Fruit fly (Drosophila melanogaster) whole organism, embryonic: Measurements from ENCODE around the gene nompB.

ENCODE experiments used
- B-H1 ChIP-seq: fragments of 200-800 bp; sonication (Bioruptor generic); IDR thresholded peaks from 3 replicates; pipeline ENCODE4 v1.3.6; 2022; ENCODE audit warnings: missing biosample characterization, missing genetic modification characterization
- CG1024 ChIP-seq: fragments of 200-800 bp; sonication (Bioruptor generic); IDR thresholded peaks from 2 replicates; pipeline ENCODE4 v1.3.6; 2022; ENCODE audit warnings: missing biosample characterization, missing genetic modification characterization
- CG10274 ChIP-seq: fragments of 200-800 bp; sonication (Bioruptor generic); optimal IDR thresholded peaks from 3 replicates; lab custom pipeline; 2017; ENCODE audit warnings: missing biosample characterization, mild to moderate bottlenecking, missing genetic modification characterization
- CG10565 ChIP-seq: fragments of 200-800 bp; sonication (Bioruptor generic); optimal IDR thresholded peaks from 3 replicates; lab custom pipeline; 2016; ENCODE audit warnings: missing biosample characterization, mild to moderate bottlenecking, missing genetic modification characterization
- CG13424 ChIP-seq: fragments of 200-800 bp; sonication (Bioruptor generic); optimal IDR thresholded peaks from 2 replicates; lab custom pipeline; 2019; ENCODE audit warnings: missing biosample characterization, mild to moderate bottlenecking, missing genetic modification characterization, moderate library complexity
- CG14667 ChIP-seq: fragments of 200-800 bp; sonication (Bioruptor generic); IDR thresholded peaks from 2 replicates; pipeline ENCODE4 v1.3.6; 2022; ENCODE audit warnings: missing biosample characterization, missing genetic modification characterization
- CG15073 ChIP-seq: fragments of 200-800 bp; sonication (Bioruptor generic); optimal IDR thresholded peaks from 2 replicates; lab custom pipeline; 2016; ENCODE audit warnings: missing biosample characterization, missing genetic modification characterization
- CG15269 ChIP-seq: fragments of 200-800 bp; sonication (Bioruptor generic); optimal IDR thresholded peaks from 2 replicates; lab custom pipeline; 2018; ENCODE audit warnings: missing biosample characterization, mild to moderate bottlenecking, missing genetic modification characterization, moderate library complexity
- CG1529 ChIP-seq: fragments of 200-800 bp; sonication (Bioruptor generic); optimal IDR thresholded peaks from 3 replicates; lab custom pipeline; 2018; ENCODE audit warnings: missing biosample characterization, missing genetic modification characterization
- CG18619 ChIP-seq: fragments of 200-800 bp; sonication (Bioruptor generic); optimal IDR thresholded peaks from 3 replicates; lab custom pipeline; 2017; ENCODE audit warnings: missing biosample characterization, mild to moderate bottlenecking, missing genetic modification characterization
- CG18764 ChIP-seq: fragments of 200-800 bp; sonication (Bioruptor generic); optimal IDR thresholded peaks from 3 replicates; lab custom pipeline; 2016; ENCODE audit warnings: missing biosample characterization, missing genetic modification characterization
- CG30431 ChIP-seq: fragments of 200-800 bp; sonication (Bioruptor generic); optimal IDR thresholded peaks from 2 replicates; lab custom pipeline; 2017; ENCODE audit warnings: missing biosample characterization, missing genetic modification characterization
- CG6272 ChIP-seq: fragments of 200-800 bp; sonication (Bioruptor generic); IDR thresholded peaks from 2 replicates; pipeline ENCODE4 v1.3.6; 2022; ENCODE audit warnings: missing biosample characterization, missing genetic modification characterization
- CG6654 ChIP-seq: fragments of 200-800 bp; sonication (Bioruptor generic); optimal IDR thresholded peaks from 2 replicates; lab custom pipeline; 2017; ENCODE audit warnings: missing biosample characterization, mild to moderate bottlenecking, missing genetic modification characterization
- CG6683 ChIP-seq: fragments of 200-800 bp; sonication (Bioruptor generic); optimal IDR thresholded peaks from 2 replicates; lab custom pipeline; 2017; ENCODE audit warnings: missing biosample characterization, mild to moderate bottlenecking, missing genetic modification characterization, missing genetic modification reagents
- CG7987 ChIP-seq: fragments of 200-800 bp; sonication (Bioruptor generic); optimal IDR thresholded peaks from 2 replicates; lab custom pipeline; 2018; ENCODE audit warnings: missing biosample characterization, mild to moderate bottlenecking, missing genetic modification characterization, moderate library complexity
- CG8089 ChIP-seq: fragments of 200-800 bp; sonication (Bioruptor generic); optimal IDR thresholded peaks from 3 replicates; lab custom pipeline; 2016; ENCODE audit warnings: missing biosample characterization, missing genetic modification characterization
- CG8944 ChIP-seq: fragments of 200-800 bp; sonication (Bioruptor generic); optimal IDR thresholded peaks from 3 replicates; lab custom pipeline; 2016; ENCODE audit warnings: missing biosample characterization, missing genetic modification characterization
- CoRest ChIP-seq: fragments of 200-800 bp; sonication (Bioruptor generic); optimal IDR thresholded peaks from 3 replicates; lab custom pipeline; 2018; ENCODE audit warnings: missing biosample characterization, mild to moderate bottlenecking, missing genetic modification characterization, moderate library complexity
- ERR ChIP-seq: fragments of 200-800 bp; sonication (Bioruptor generic); optimal IDR thresholded peaks from 2 replicates; lab custom pipeline; 2016; ENCODE audit warnings: missing biosample characterization, missing genetic modification characterization
- GATAe ChIP-seq: fragments of 200-800 bp; sonication (Bioruptor generic); conservative IDR thresholded peaks from 2 replicates; pipeline ENCODE4 v1.3.6; 2022; ENCODE audit warnings: missing biosample characterization, missing genetic modification characterization
- Gug ChIP-seq: fragments of 200-800 bp; sonication (Bioruptor generic); IDR thresholded peaks from 4 replicates; pipeline ENCODE4 v1.3.6; 2022; ENCODE audit warnings: missing biosample characterization, missing genetic modification characterization
- Hr39 ChIP-seq: fragments of >200 bp; optimal IDR thresholded peaks from 2 replicates; lab custom pipeline; 2017
- Oli ChIP-seq: fragments of 200-800 bp; sonication (Bioruptor generic); optimal IDR thresholded peaks from 2 replicates; lab custom pipeline; 2018; ENCODE audit warnings: missing biosample characterization, mild to moderate bottlenecking, missing genetic modification characterization, moderate library complexity
- Rfx ChIP-seq: fragments of 200-800 bp; sonication (Bioruptor generic); IDR thresholded peaks from 2 replicates; pipeline ENCODE4 v1.3.6; 2022; ENCODE audit warnings: missing biosample characterization, missing genetic modification characterization
- Rx ChIP-seq: fragments of 200-800 bp; sonication (Bioruptor generic); IDR thresholded peaks from 2 replicates; pipeline ENCODE4 v1.3.6; 2022; ENCODE audit warnings: missing biosample characterization, missing genetic modification characterization
- Six4 ChIP-seq: fragments of 200-800 bp; sonication (Bioruptor generic); optimal IDR thresholded peaks from 2 replicates; lab custom pipeline; 2016; ENCODE audit warnings: missing biosample characterization, missing genetic modification characterization
- Usf ChIP-seq: fragments of 200-800 bp; sonication (Bioruptor generic); optimal IDR thresholded peaks from 2 replicates; lab custom pipeline; 2017; ENCODE audit warnings: missing genotype, missing biosample characterization, missing genetic modification characterization
- Vsx1 ChIP-seq: fragments of 200-800 bp; sonication (Bioruptor generic); optimal IDR thresholded peaks from 2 replicates; lab custom pipeline; 2017; ENCODE audit warnings: missing biosample characterization, mild to moderate bottlenecking, missing genetic modification characterization, missing genetic modification reagents
- Xbp1 ChIP-seq: fragments of 200-800 bp; sonication (Bioruptor generic); optimal IDR thresholded peaks from 3 replicates; lab custom pipeline; 2016; ENCODE audit warnings: missing biosample characterization, mild to moderate bottlenecking, missing genetic modification characterization
- ap ChIP-seq: fragments of 200-800 bp; sonication (Bioruptor generic); IDR thresholded peaks from 2 replicates; pipeline ENCODE4 v1.3.6; 2022; ENCODE audit warnings: missing biosample characterization, missing genetic modification characterization
- ato ChIP-seq: fragments of 200-800 bp; sonication (Bioruptor generic); IDR thresholded peaks from 2 replicates; pipeline ENCODE4 v1.3.6; 2022; ENCODE audit warnings: missing biosample characterization, missing genetic modification characterization; ENCODE audit not compliant: partially characterized antibody
- chif ChIP-seq, 2 experiments: fragments of 200-800 bp; sonication (Bioruptor generic); optimal IDR thresholded peaks; 3 replicates each; lab custom pipeline; 2016; ENCODE audit warnings: missing biosample characterization in 2 of 2, missing genetic modification characterization in 2 of 2
- ems ChIP-seq: fragments of 200-800 bp; sonication (Bioruptor generic); optimal IDR thresholded peaks from 3 replicates; lab custom pipeline; 2016; ENCODE audit warnings: missing biosample characterization, missing genetic modification characterization
- gem ChIP-seq: fragments of 200-800 bp; sonication (Bioruptor generic); optimal IDR thresholded peaks from 2 replicates; lab custom pipeline; 2019; ENCODE audit warnings: missing biosample characterization, mild to moderate bottlenecking, missing genetic modification characterization, moderate library complexity
- h ChIP-seq: fragments of >200 bp; optimal IDR thresholded peaks from 2 replicates; lab custom pipeline; 2017
- hkb ChIP-seq, 2 experiments: fragments of 200-800 bp in 1 of 2; fragments of >200 bp in 1 of 2; sonication (Bioruptor generic) in 1 of 2; IDR thresholded peaks in 1 of 2; optimal IDR thresholded peaks in 1 of 2; 2 replicates each; pipeline versions ENCODE4 v1.3.6 to Lab custom; 2017 to 2022; ENCODE audit warnings: missing biosample characterization in 1 of 2, missing genetic modification characterization in 1 of 2
- lilli ChIP-seq: fragments of 200-800 bp; sonication (Bioruptor generic); optimal IDR thresholded peaks from 3 replicates; lab custom pipeline; 2016; ENCODE audit warnings: missing biosample characterization, missing genetic modification characterization
- luna ChIP-seq: fragments of 200-800 bp; sonication (Bioruptor generic); optimal IDR thresholded peaks from 2 replicates; lab custom pipeline; 2016; ENCODE audit warnings: missing biosample characterization, missing genetic modification characterization
- prd ChIP-seq, 3 experiments: fragments of >200 bp in 2 of 3; fragments of 200-800 bp in 1 of 3; sonication (Bioruptor generic) in 1 of 3; optimal IDR thresholded peaks in 2 of 3; IDR thresholded peaks in 1 of 3; 2 replicates in 2 of 3; 3 replicates in 1 of 3; pipeline versions ENCODE4 v1.3.6 to Lab custom; 2017 to 2022; ENCODE audit warnings: missing biosample characterization in 1 of 3, missing genetic modification characterization in 1 of 3
- repo ChIP-seq: fragments of 200-800 bp; sonication (Bioruptor generic); optimal IDR thresholded peaks from 2 replicates; lab custom pipeline; 2016; ENCODE audit warnings: missing biosample characterization, missing genetic modification characterization
- row ChIP-seq: fragments of 200-800 bp; sonication (Bioruptor generic); IDR thresholded peaks from 3 replicates; pipeline ENCODE4 v1.3.6; 2022; ENCODE audit warnings: missing biosample characterization, missing genetic modification characterization
- scrt ChIP-seq: fragments of 200-800 bp; sonication (Bioruptor generic); optimal IDR thresholded peaks from 2 replicates; lab custom pipeline; 2018; ENCODE audit warnings: missing biosample characterization, mild to moderate bottlenecking, missing genetic modification characterization, moderate library complexity
- sens-2 ChIP-seq: fragments of 200-800 bp; sonication (Bioruptor generic); IDR thresholded peaks from 2 replicates; pipeline ENCODE4 v1.3.6; 2022; ENCODE audit warnings: missing biosample characterization, missing genetic modification characterization
- shn ChIP-seq: fragments of 200-800 bp; sonication (Bioruptor generic); optimal IDR thresholded peaks from 3 replicates; lab custom pipeline; 2016; ENCODE audit warnings: missing biosample characterization, missing genetic modification characterization
- slp2 ChIP-seq: fragments of 200-800 bp; sonication (Bioruptor generic); optimal IDR thresholded peaks from 2 replicates; lab custom pipeline; 2016; ENCODE audit warnings: missing biosample characterization, missing genetic modification characterization
- sob ChIP-seq: fragments of 200-800 bp; sonication (Bioruptor generic); IDR thresholded peaks from 2 replicates; pipeline ENCODE4 v1.3.6; 2022; ENCODE audit warnings: missing biosample characterization, missing genetic modification characterization
- ssp ChIP-seq: fragments of 200-800 bp; sonication (Bioruptor generic); IDR thresholded peaks from 2 replicates; pipeline ENCODE4 v1.3.6; 2022; ENCODE audit warnings: missing biosample characterization, missing genetic modification characterization
- tna ChIP-seq: fragments of 200-800 bp; sonication (Bioruptor generic); IDR thresholded peaks from 2 replicates; pipeline ENCODE4 v1.3.6; 2022; ENCODE audit warnings: missing biosample characterization, missing genetic modification characterization; ENCODE audit not compliant: partially characterized antibody
- tup ChIP-seq: fragments of 200-800 bp; sonication (Bioruptor generic); optimal IDR thresholded peaks from 2 replicates; lab custom pipeline; 2016; ENCODE audit warnings: missing biosample characterization, mild to moderate bottlenecking, missing genetic modification characterization, moderate library complexity

Gene nompB

DNA sequence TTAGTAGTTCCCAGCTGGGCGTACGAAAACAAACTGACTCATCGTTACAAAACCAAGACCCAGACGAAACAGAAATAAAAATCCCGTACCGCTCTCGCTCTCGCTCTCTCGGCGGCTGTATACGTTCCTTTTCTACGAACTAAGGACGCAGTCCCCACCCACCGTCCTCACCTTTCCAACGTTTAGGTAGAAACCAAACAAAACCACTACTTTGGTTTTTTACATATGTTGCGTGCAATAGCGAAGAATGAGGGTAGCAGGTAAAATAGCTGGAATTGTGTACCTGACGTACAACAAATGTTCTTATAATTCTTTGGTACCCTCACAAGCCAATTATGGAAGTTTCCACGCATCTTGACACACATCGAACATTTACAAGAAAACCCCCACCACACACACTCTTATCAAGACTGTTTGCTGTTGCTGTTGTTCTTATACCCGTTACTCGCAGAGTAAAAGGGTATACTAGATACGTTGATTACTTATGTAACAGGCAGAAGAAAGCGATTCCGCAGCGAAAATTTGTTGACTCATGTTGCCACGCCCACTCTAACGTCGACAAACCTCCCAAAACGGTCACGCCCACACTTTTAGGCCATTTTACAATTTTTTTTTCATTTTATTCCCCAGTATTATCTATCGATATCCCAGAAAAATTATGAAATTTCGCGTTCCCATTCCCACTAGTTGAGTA, 29.7 kb upstream of the nompB start (continued):
- TF ChIP-seq CG6683 (GFP tag; lab: Kevin White, UChicago), result no peak
- peak; percentile 82 for TF ChIP-seq row (GFP tag; lab: Robert Waterston, UW)
- TF ChIP-seq CG6654 (GFP tag; lab: Kevin White, UChicago), result no peak
- no peak for TF ChIP-seq Usf (GFP tag; lab: Kevin White, UChicago)
- TF ChIP-seq CG8089, result no peak
- TF ChIP-seq prd (optimal IDR thresholded peaks at IDR 0.05; lab: Kevin White, UChicago), result no peak
- peak; percentile 56; the same call in 1 of the 3 replicates for TF ChIP-seq prd (GFP tag; IDR thresholded peaks at IDR 0.05; lab: Robert Waterston, UW)
- TF ChIP-seq scrt (GFP tag; lab: Kevin White, UChicago), result no peak
- no peak for TF ChIP-seq CG1024 (GFP tag; lab: Robert Waterston, UW)
- no peak for TF ChIP-seq CG10565 (GFP tag; lab: Kevin White, UChicago)
- TF ChIP-seq Rfx (GFP tag; lab: Robert Waterston, UW), result 0 out of 2 replicates have a peak, but pooled peaks have one; percentile 27
- no peak for TF ChIP-seq CG7987 (GFP tag; lab: Kevin White, UChicago)
- peak; percentile 44 for TF ChIP-seq CoRest (tag; lab: Kevin White, UChicago)
- no peak for TF ChIP-seq ems (GFP tag; lab: Kevin White, UChicago)
- no peak for TF ChIP-seq ato
- no peak for TF ChIP-seq Rx
- TF ChIP-seq Hr39 (lab: Kevin White, UChicago), result no peak
- TF ChIP-seq GATAe (GFP tag; lab: Robert Waterston, UW), result no peak
- TF ChIP-seq sens-2 (GFP tag; lab: Robert Waterston, UW), result no peak
- TF ChIP-seq slp2, result peak; percentile 28
- TF ChIP-seq hkb (optimal IDR thresholded peaks at IDR 0.05; lab: Kevin White, UChicago), result no peak
- TF ChIP-seq hkb (GFP tag; IDR thresholded peaks at IDR 0.05; lab: Robert Waterston, UW), result peak; percentile 38; the same call in 1 of the 2 replicates
- TF ChIP-seq ap (GFP tag; lab: Robert Waterston, UW), result no peak
- peak; percentile 72 for TF ChIP-seq Vsx1 (GFP tag; lab: Kevin White, UChicago)
- peak; percentile 4 for TF ChIP-seq repo
- no peak for TF ChIP-seq tup (GFP tag; lab: Kevin White, UChicago)
- TF ChIP-seq CG30431, result peak; percentile 3
- TF ChIP-seq CG18619 (GFP tag; lab: Kevin White, UChicago), result peak; percentile 36
- no peak for TF ChIP-seq CG15073 (GFP tag; lab: Kevin White, UChicago)
- TF ChIP-seq shn (GFP tag; lab: Kevin White, UChicago), result peak; percentile 27
- no peak for TF ChIP-seq luna (GFP tag; lab: Kevin White, UChicago)
- no peak for TF ChIP-seq CG6272 (GFP tag; lab: Robert Waterston, UW)
- TF ChIP-seq lilli, result peak; percentile 30
- TF ChIP-seq Oli (tag; lab: Kevin White, UChicago), result peak; percentile 43
- peak; percentile 19 for TF ChIP-seq CG10274
- peak; percentile 63 for TF ChIP-seq gem (tag; lab: Kevin White, UChicago)
- TF ChIP-seq Six4, result no peak
- TF ChIP-seq B-H1 (GFP tag; lab: Robert Waterston, UW), result no peak
- TF ChIP-seq tna, result no peak; the same call in 1 of the 2 replicates
- no peak for TF ChIP-seq CG14667 (GFP tag; lab: Robert Waterston, UW)
- TF ChIP-seq CG1529 (GFP tag; lab: Kevin White, UChicago), result no peak
- no peak for TF ChIP-seq h (lab: Kevin White, UChicago)
- 0 out of 2 replicates have a peak, but pooled peaks have one; percentile 11 for TF ChIP-seq sob (GFP tag; lab: Robert Waterston, UW)
- no peak for TF ChIP-seq ssp (GFP tag; lab: Robert Waterston, UW)
- no peak for TF ChIP-seq ERR (GFP tag; lab: Kevin White, UChicago)
- peak; percentile 45 for TF ChIP-seq Xbp1 (GFP tag; lab: Kevin White, UChicago)
- TF ChIP-seq CG13424 (tag; lab: Kevin White, UChicago), result peak; percentile 44
- TF ChIP-seq CG15269 (tag; lab: Kevin White, UChicago), result no peak
- peak; percentile 6 for TF ChIP-seq CG8944 (GFP tag; lab: Kevin White, UChicago)
- TF ChIP-seq chif (GFP tag; optimal IDR thresholded peaks at IDR 0.05; lab: Kevin White, UChicago), result peak in 1 of 2 experiments; percentile 52
- peak; percentile 3; the same call in 1 of the 4 replicates for TF ChIP-seq Gug (GFP tag; lab: Robert Waterston, UW)
- TF ChIP-seq CG18764 (GFP tag; lab: Kevin White, UChicago), result no peak
